Worm (Caenorhabditis elegans): ENCODE data around the gene F40F8.1.
"Not testable (repeated sequence)": the region's sequence is repeated elsewhere in the genome, so short reads cannot be mapped to it uniquely, and the experiment has no call there.

F40F8.1 gene

ce11 chrII:11110419-11110818 is 17.0 kb upstream of the F40F8.1 start:
- no peak for TF ChIP-seq ets-7 (tag; optimal IDR thresholded peaks at IDR 0.05)
- no peak for TF ChIP-seq ceh-36 (tag; optimal IDR thresholded peaks at IDR 0.05)
- no peak for TF ChIP-seq sea-1 (GFP tag; conservative IDR thresholded peaks at IDR 0.05)
- no peak for TF ChIP-seq aly-1 (tag; optimal IDR thresholded peaks at IDR 0.05)
- no peak for TF ChIP-seq pes-1 (GFP tag; IDR thresholded peaks at IDR 0.05)
- TF ChIP-seq hnd-1 (tag; optimal IDR thresholded peaks at IDR 0.05) = no peak
- no peak for TF ChIP-seq tbx-11 (GFP tag; IDR thresholded peaks at IDR 0.05)
- TF ChIP-seq tra-4 (tag; optimal IDR thresholded peaks at IDR 0.05) = no peak
- TF ChIP-seq ceh-13 (GFP tag; optimal IDR thresholded peaks at IDR 0.05) = no peak

ce11 chrII:11111107-11111506 is 16.4 kb upstream of the F40F8.1 start, which contains the start of gene glb-4:
glb-4 (minus strand) TSS chrII:11111207.
- TF ChIP-seq hmbx-1 (tag; optimal IDR thresholded peaks at IDR 0.05) (no peak), ama-1 (optimal IDR thresholded peaks at IDR 0.05) (no peak), sea-1 (GFP tag; conservative IDR thresholded peaks at IDR 0.05) (no peak), tra-4 (tag; optimal IDR thresholded peaks at IDR 0.05) (no peak), tbx-37 (GFP tag; conservative IDR thresholded peaks at IDR 0.05) (no peak), hnd-1 (tag; optimal IDR thresholded peaks at IDR 0.05) (no peak), F13C5.2 (tag; optimal IDR thresholded peaks at IDR 0.05) (no peak), scrt-1 (GFP tag; IDR thresholded peaks at IDR 0.05) (no peak), B0310.2 (tag; optimal IDR thresholded peaks at IDR 0.05) (no peak), ets-7 (tag; optimal IDR thresholded peaks at IDR 0.05) (no peak), ceh-13 (GFP tag; optimal IDR thresholded peaks at IDR 0.05) (no peak), aly-1 (tag; optimal IDR thresholded peaks at IDR 0.05) (no peak), pes-1 (GFP tag; IDR thresholded peaks at IDR 0.05) (no peak), ceh-36 (tag; optimal IDR thresholded peaks at IDR 0.05) (no peak), hmg-4 (GFP tag; optimal IDR thresholded peaks at IDR 0.05) (no peak), flt-1 (GFP tag; IDR thresholded peaks at IDR 0.05) (no peak), tbx-11 (GFP tag; IDR thresholded peaks at IDR 0.05) (no peak)

- no peak for TF ChIP-seq hmg-4 (GFP tag; optimal IDR thresholded peaks at IDR 0.05)
- no peak for TF ChIP-seq F13C5.2 (tag; optimal IDR thresholded peaks at IDR 0.05)
- no peak for TF ChIP-seq tra-4 (tag; optimal IDR thresholded peaks at IDR 0.05)
- no peak for TF ChIP-seq hmbx-1 (tag; optimal IDR thresholded peaks at IDR 0.05)
- TF ChIP-seq hnd-1 (tag; optimal IDR thresholded peaks at IDR 0.05) = no peak
- TF ChIP-seq tbx-37 (GFP tag; conservative IDR thresholded peaks at IDR 0.05) = no peak
- no peak for TF ChIP-seq flt-1 (GFP tag; IDR thresholded peaks at IDR 0.05)
- TF ChIP-seq sea-1 (GFP tag; conservative IDR thresholded peaks at IDR 0.05) = no peak
- no peak for TF ChIP-seq aly-1 (tag; optimal IDR thresholded peaks at IDR 0.05)
- TF ChIP-seq ets-7 (tag; optimal IDR thresholded peaks at IDR 0.05) = no peak
- TF ChIP-seq B0310.2 (tag; optimal IDR thresholded peaks at IDR 0.05) = no peak
- no peak for TF ChIP-seq ama-1 (optimal IDR thresholded peaks at IDR 0.05)
- TF ChIP-seq pes-1 (GFP tag; IDR thresholded peaks at IDR 0.05) = no peak
- no peak for TF ChIP-seq tbx-11 (GFP tag; IDR thresholded peaks at IDR 0.05)
- no peak for TF ChIP-seq ceh-36 (tag; optimal IDR thresholded peaks at IDR 0.05)
- no peak for TF ChIP-seq ceh-13 (GFP tag; optimal IDR thresholded peaks at IDR 0.05)
- TF ChIP-seq scrt-1 (GFP tag; IDR thresholded peaks at IDR 0.05) = no peak
Observed at ce11 chrII:11112419-11112818, 15.0 kb upstream of the F40F8.1 start, which contains the start of gene mat-2. mat-2 (plus strand) TSS chrII:11112719.

- not testable (repeated sequence) for TF ChIP-seq ceh-36 (tag; optimal IDR thresholded peaks at IDR 0.05); scrt-1 (GFP tag; IDR thresholded peaks at IDR 0.05); flt-1 (GFP tag; IDR thresholded peaks at IDR 0.05)
Observed at ce11 chrII:11121800-11122199, 5.7 kb upstream of the F40F8.1 start, which contains the start of gene W10C6.2. W10C6.2 (minus strand) TSS chrII:11121900.

ce11 chrII:11125059-11125594 is 2.3 kb upstream of the F40F8.1 start:
- TF ChIP-seq ets-7 (tag; optimal IDR thresholded peaks at IDR 0.05) = no peak
- no peak for TF ChIP-seq ama-1 (optimal IDR thresholded peaks at IDR 0.05)
- TF ChIP-seq pes-1 (GFP tag; IDR thresholded peaks at IDR 0.05) = no peak
- TF ChIP-seq tra-4 (tag; optimal IDR thresholded peaks at IDR 0.05) = no peak
- TF ChIP-seq B0310.2 (tag; optimal IDR thresholded peaks at IDR 0.05) = no peak
- no peak for TF ChIP-seq ceh-36 (tag; optimal IDR thresholded peaks at IDR 0.05)
- TF ChIP-seq hmg-4 (GFP tag; optimal IDR thresholded peaks at IDR 0.05) = no peak
- TF ChIP-seq hmbx-1 (tag; optimal IDR thresholded peaks at IDR 0.05) = no peak
- TF ChIP-seq ceh-13 (GFP tag; optimal IDR thresholded peaks at IDR 0.05) = no peak
- no peak for TF ChIP-seq flt-1 (GFP tag; IDR thresholded peaks at IDR 0.05)
- TF ChIP-seq hnd-1 (tag; optimal IDR thresholded peaks at IDR 0.05) = no peak
- TF ChIP-seq aly-1 (tag; optimal IDR thresholded peaks at IDR 0.05) = no peak
- TF ChIP-seq tbx-11 (GFP tag; IDR thresholded peaks at IDR 0.05) = no peak
- TF ChIP-seq sea-1 (GFP tag; conservative IDR thresholded peaks at IDR 0.05) = no peak
- no peak for TF ChIP-seq scrt-1 (GFP tag; IDR thresholded peaks at IDR 0.05)
- TF ChIP-seq F13C5.2 (tag; optimal IDR thresholded peaks at IDR 0.05) = no peak
- TF ChIP-seq tbx-37 (GFP tag; conservative IDR thresholded peaks at IDR 0.05) = no peak

- no peak for TF ChIP-seq ceh-36 (tag; optimal IDR thresholded peaks at IDR 0.05)
- TF ChIP-seq hmbx-1 (tag; optimal IDR thresholded peaks at IDR 0.05) = no peak
- peak; percentile 29 for TF ChIP-seq F13C5.2 (tag; optimal IDR thresholded peaks at IDR 0.05)
Observed at ce11 chrII:11126312-11127000, 1.0 kb upstream of the F40F8.1 start, which contains the start of the genes rps-9 and lsm-1. rps-9 (minus strand) TSS chrII:11126362. lsm-1 (plus strand) TSS chrII:11126950.

ce11 chrII:11128989-11129388 is 1.5 kb downstream of the F40F8.1 start, which contains the start of gene F40F8.3:
F40F8.3 (plus strand) TSS chrII:11129289.
- TF ChIP-seq ceh-36 (tag; optimal IDR thresholded peaks at IDR 0.05) (no peak), tbx-37 (GFP tag; conservative IDR thresholded peaks at IDR 0.05) (no peak), hnd-1 (tag; optimal IDR thresholded peaks at IDR 0.05) (no peak), ceh-13 (GFP tag; optimal IDR thresholded peaks at IDR 0.05) (no peak), B0310.2 (tag; optimal IDR thresholded peaks at IDR 0.05) (no peak), ets-7 (tag; optimal IDR thresholded peaks at IDR 0.05) (no peak), pes-1 (GFP tag; IDR thresholded peaks at IDR 0.05) (no peak), hmbx-1 (tag; optimal IDR thresholded peaks at IDR 0.05) (no peak)

Data from whole organism, early embryonic.